Fruit fly (Drosophila melanogaster) ovary, adult (tissue): Measurements from ENCODE around the gene fd3F.
"Not testable (repeated sequence)": the region's sequence is repeated elsewhere in the genome, so short reads cannot be mapped to it uniquely, and the experiment has no call there.

ENCODE experiments used
- CG17801 ChIP-seq: fragments of 200-800 bp; optimal IDR thresholded peaks from 2 replicates; lab custom pipeline; 2019; ENCODE audit warnings: missing biosample characterization, mild to moderate bottlenecking, missing genetic modification characterization, moderate library complexity; ENCODE audit not compliant: partially characterized antibody

fd3F gene

DNA sequence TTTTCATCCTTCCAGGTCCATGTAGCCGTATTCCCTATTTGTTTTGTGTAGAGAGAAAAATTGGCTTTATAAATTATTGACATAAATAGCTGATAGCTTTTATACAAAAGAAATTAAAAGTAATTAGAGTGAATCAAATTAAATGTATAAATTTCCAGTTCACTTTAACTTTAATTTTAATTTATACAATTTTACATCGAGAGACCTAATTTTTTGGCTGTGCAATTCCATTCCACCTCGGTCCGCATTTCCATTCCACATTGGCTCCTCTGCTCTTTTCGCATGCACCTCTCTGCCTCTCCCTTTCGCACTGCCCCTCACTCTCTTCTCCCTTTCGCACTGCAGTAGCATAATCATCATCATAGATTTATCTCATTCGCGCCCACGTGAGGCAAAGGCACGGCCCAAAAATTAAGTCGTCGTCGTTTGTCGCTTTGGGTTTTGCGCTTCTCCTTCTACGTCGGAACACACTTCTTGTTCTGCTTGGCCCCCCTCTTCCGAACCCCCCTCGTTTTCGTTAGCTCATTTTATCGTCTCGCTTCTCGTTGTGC is 23.1 kb upstream of the fd3F start:
- no peak for TF ChIP-seq CG17801 (GFP tag; lab: Kevin White, UChicago)

- TF ChIP-seq CG17801 (GFP tag; lab: Kevin White, UChicago): peak; percentile 80
Observed at dm6 chrX:3779686-3780407, 22.3 kb upstream of the fd3F start.

dm6 chrX:3780884-3781283 is 21.2 kb upstream of the fd3F start:
- TF ChIP-seq CG17801 (GFP tag; lab: Kevin White, UChicago): peak; percentile 66

- TF ChIP-seq CG17801 (GFP tag; lab: Kevin White, UChicago): no peak
Observed at dm6 chrX:3788432-3788831, 13.7 kb upstream of the fd3F start.

dm6 chrX:3789284-3789683 is 12.8 kb upstream of the fd3F start:
- no peak for TF ChIP-seq CG17801 (GFP tag; lab: Kevin White, UChicago)

DNA sequence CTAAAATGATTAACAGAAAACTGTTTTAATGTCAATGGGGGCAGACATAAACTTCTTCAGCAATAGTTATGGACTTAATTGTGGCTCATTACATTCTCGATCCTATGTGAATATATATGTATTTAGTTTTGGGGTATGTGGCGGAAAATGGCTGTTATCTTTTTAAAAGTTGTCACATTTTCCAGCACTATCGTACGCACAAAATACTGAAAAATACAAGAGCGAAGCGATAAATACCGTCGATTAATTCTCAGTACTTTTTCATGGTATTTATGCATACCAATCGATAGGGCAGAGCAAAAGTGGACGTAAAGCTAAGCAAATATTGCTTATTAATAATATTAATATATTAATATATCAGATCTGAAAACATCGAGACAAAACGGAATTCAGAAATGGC is 12.3 kb upstream of the fd3F start, which contains the start of gene HIP-R:
HIP-R (plus strand) TSS at position 201 of the 400 bp plus-strand sequence.
- TF ChIP-seq CG17801 (GFP tag; lab: Kevin White, UChicago): not testable (repeated sequence)

- not testable (repeated sequence) for TF ChIP-seq CG17801 (GFP tag; lab: Kevin White, UChicago)
Observed at dm6 chrX:3792923-3793322, 9.2 kb upstream of the fd3F start, which contains the start of gene Crg-1. TSS of gene Crg-1 (plus strand) at chrX:3793223.

DNA sequence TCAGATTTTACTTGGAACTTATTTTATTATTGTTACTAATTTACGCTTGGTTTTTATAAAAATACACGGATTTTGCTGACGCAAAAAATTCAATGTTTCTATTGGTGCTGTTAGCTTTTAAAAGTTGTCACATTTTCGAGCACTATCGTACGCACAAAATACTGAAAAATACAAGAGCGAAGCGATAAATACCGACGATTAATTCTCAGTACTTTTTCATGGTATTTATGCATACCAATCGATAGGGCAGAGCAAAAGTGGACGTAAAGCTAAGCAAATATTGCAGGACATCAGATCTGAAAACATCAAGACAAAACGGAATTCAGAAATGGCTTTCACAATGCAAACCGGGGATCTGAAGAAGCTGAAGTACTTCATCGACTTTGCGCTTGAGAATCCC is 3.2 kb upstream of the fd3F start, which contains the start of gene HIP:
HIP (plus strand) TSS at position 232 of the 400 bp plus-strand sequence.
- not testable (repeated sequence) for TF ChIP-seq CG17801 (GFP tag; lab: Kevin White, UChicago)

DNA sequence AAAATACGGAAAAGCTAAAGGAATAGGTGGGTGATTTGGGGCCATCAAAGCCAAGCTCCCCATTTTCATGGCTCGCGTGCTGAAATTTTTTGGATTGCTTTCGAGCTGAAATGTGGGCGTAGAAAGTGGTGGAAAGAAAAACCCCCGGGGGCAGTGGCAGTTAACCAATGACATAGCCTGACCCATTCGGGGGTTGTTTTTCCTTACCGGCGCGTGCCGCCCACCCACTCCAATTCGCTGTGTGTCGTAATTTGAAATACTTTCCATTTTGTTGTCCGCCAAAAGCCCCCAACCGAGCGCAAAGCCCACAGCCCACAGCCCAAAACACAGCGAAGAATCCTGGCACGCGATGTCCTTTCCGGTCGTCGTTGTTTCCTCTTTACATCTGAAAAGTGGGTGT is 6.4 kb downstream of the fd3F start:
- no peak for TF ChIP-seq CG17801 (GFP tag; lab: Kevin White, UChicago)

DNA sequence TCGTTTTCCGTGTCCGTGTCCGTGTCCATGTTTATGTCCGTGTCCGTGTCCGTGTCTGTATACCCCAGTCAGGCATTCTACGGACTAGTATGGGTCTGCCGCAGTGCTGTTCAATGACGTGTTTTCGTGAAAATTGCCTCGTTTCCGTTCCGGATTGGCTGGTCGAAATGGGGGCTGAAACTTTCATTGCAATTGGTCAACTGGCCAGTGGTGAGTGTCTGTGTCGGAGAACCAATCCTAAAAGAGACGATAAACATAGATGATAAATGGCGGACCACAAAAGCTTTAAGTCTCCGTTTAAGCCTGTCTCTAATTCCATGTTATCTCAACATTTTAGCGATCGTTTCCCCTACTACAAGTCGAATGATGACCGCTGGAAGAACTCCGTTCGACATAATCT is 7.0 kb downstream of the fd3F start:
- no peak for TF ChIP-seq CG17801 (GFP tag; lab: Kevin White, UChicago)

dm6 chrX:3811340-3811788 is 9.2 kb downstream of the fd3F start, which contains the start of gene ec:
TSS of gene ec (plus strand) at chrX:3811698.
- TF ChIP-seq CG17801 (GFP tag; lab: Kevin White, UChicago): no peak

dm6 chrX:3815663-3816062 is 13.5 kb downstream of the fd3F start:
- no peak for TF ChIP-seq CG17801 (GFP tag; lab: Kevin White, UChicago)

dm6 chrX:3819470-3819869 is 17.4 kb downstream of the fd3F start:
- no peak for TF ChIP-seq CG17801 (GFP tag; lab: Kevin White, UChicago)

DNA sequence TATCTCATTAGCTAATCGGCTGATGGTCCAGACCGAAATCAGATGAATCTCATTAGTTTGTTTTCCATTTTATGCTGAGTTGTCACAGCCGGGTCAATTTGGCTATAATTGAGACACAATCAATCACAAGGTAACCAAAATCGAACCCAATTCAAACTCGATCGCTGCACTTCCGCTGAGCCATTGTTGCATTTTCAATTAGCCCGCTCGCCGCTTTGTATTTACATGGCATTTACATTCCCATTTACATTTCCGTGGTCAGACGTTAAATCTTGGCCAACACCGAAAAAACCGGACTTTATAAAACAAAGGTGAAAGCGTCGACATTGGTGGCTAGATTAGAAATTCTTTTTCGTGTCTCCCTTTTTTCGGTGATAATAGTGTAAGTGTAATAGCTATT is 23.0 kb downstream of the fd3F start:
- no peak for TF ChIP-seq CG17801 (GFP tag; lab: Kevin White, UChicago)

dm6 chrX:3827897-3828296 is 25.8 kb downstream of the fd3F start, which contains the start of gene CG2901:
TSS of gene CG2901 (plus strand) at chrX:3828197.
- TF ChIP-seq CG17801 (GFP tag; lab: Kevin White, UChicago): no peak

DNA sequence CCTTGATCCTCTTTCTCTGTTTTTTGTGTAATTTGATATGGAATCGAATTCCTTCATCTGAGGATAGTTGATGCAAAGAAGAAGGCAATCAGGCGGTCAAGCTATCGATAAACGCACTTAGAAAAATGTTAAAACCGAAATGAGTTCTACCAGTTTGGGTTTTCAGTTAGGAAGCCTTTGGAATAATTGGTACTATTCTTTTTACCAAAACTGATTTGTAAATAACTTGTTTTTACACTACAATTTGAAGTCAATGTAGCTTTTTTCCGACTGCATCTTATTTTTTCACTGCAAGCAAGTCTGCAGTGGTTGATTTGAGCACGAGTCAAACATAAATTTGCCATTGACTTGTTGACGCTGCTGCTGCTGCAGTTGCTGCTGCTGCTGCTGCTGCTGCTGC is 29.6 kb downstream of the fd3F start:
- no peak for TF ChIP-seq CG17801 (GFP tag; lab: Kevin White, UChicago)
